Worm (Caenorhabditis elegans) whole organism, mixed stage, embryonic: Measurements from ENCODE around the gene mrpl-53.

Source experiments
- M03D4.4 ChIP-seq: sonication (generic microtip); optimal IDR thresholded peaks from 2 replicates; lab custom pipeline; 2017; ENCODE audit warnings: mild to moderate bottlenecking, missing genetic modification characterization, missing compliant biosample characterization
- bed-3 ChIP-seq: fragments of 200-800 bp; sonication (Bioruptor generic); optimal IDR thresholded peaks from 3 replicates; lab custom pipeline; 2018; ENCODE audit warnings: mild to moderate bottlenecking, missing genetic modification characterization, moderate library complexity, missing compliant biosample characterization
- blmp-1 ChIP-seq: fragments of 150-350 bp; optimal IDR thresholded peaks from 2 replicates; lab custom pipeline; 2014; ENCODE audit warnings: missing biosample characterization, missing genetic modification characterization
- ceh-39 ChIP-seq: fragments of 150-350 bp; optimal IDR thresholded peaks from 2 replicates; lab custom pipeline; 2014; ENCODE audit warnings: missing biosample characterization, missing genetic modification characterization
- ceh-43 ChIP-seq: fragments of 200-800 bp; sonication (Bioruptor generic); optimal IDR thresholded peaks from 2 replicates; lab custom pipeline; 2018; ENCODE audit warnings: mild to moderate bottlenecking, missing genetic modification characterization, moderate library complexity, missing compliant biosample characterization
- ceh-83 ChIP-seq: fragments of 200-800 bp; sonication (Bioruptor generic); optimal IDR thresholded peaks from 2 replicates; lab custom pipeline; 2018; ENCODE audit warnings: mild to moderate bottlenecking, missing genetic modification characterization, missing compliant biosample characterization
- ces-1 ChIP-seq: fragments of 150-350 bp; optimal IDR thresholded peaks from 2 replicates; lab custom pipeline; 2014; ENCODE audit warnings: missing biosample characterization, missing genetic modification reagents, missing genetic modification characterization
- cnd-1 ChIP-seq: fragments of 200-800 bp; sonication (Bioruptor generic); optimal IDR thresholded peaks from 2 replicates; lab custom pipeline; 2018; ENCODE audit warnings: mild to moderate bottlenecking, missing genetic modification characterization, missing compliant biosample characterization
- drap-1 ChIP-seq: fragments of 200-800 bp; sonication (Bioruptor generic); optimal IDR thresholded peaks from 3 replicates; lab custom pipeline; 2018; ENCODE audit warnings: mild to moderate bottlenecking, missing genetic modification characterization, missing compliant biosample characterization
- elt-1 ChIP-seq: sonication (generic microtip); optimal IDR thresholded peaks from 2 replicates; lab custom pipeline; 2017; ENCODE audit warnings: missing genetic modification characterization, mild to moderate bottlenecking, missing compliant biosample characterization, antibody characterized with exemption, moderate library complexity, borderline replicate concordance; ENCODE audit not compliant: insufficient read depth
- elt-3 ChIP-seq: fragments of 150-350 bp; optimal IDR thresholded peaks from 2 replicates; lab custom pipeline; 2014; ENCODE audit warnings: missing biosample characterization, missing genetic modification characterization
- flh-1 ChIP-seq: fragments of 200-800 bp; sonication (Bioruptor generic); optimal IDR thresholded peaks from 2 replicates; lab custom pipeline; 2018; ENCODE audit warnings: mild to moderate bottlenecking, missing genetic modification characterization, moderate library complexity, missing compliant biosample characterization
- ham-2 ChIP-seq: fragments of 200-800 bp; sonication (Bioruptor generic); optimal IDR thresholded peaks from 2 replicates; lab custom pipeline; 2018; ENCODE audit warnings: mild to moderate bottlenecking, missing genetic modification characterization, missing compliant biosample characterization
- hlh-1 ChIP-seq: fragments of 150-350 bp; optimal IDR thresholded peaks from 2 replicates; lab custom pipeline; 2014; ENCODE audit warnings: missing biosample characterization, missing genetic modification reagents, missing genetic modification characterization
- lin-13 ChIP-seq: fragments of 150-350 bp; optimal IDR thresholded peaks from 2 replicates; lab custom pipeline; 2014; ENCODE audit warnings: missing biosample characterization, missing genetic modification characterization
- lin-32 ChIP-seq: fragments of 200-800 bp; sonication (Bioruptor generic); optimal IDR thresholded peaks from 2 replicates; lab custom pipeline; 2018; ENCODE audit warnings: mild to moderate bottlenecking, missing genetic modification characterization, missing compliant biosample characterization
- lsy-2 ChIP-seq: fragments of 150-350 bp; optimal IDR thresholded peaks from 2 replicates; lab custom pipeline; 2014; ENCODE audit warnings: missing biosample characterization, missing genetic modification characterization
- mab-5 ChIP-seq: fragments of 150-350 bp; optimal IDR thresholded peaks from 2 replicates; lab custom pipeline; 2014; ENCODE audit warnings: missing biosample characterization, missing genetic modification characterization
- mep-1 ChIP-seq: fragments of 150-350 bp; optimal IDR thresholded peaks from 2 replicates; lab custom pipeline; 2017; ENCODE audit warnings: missing biosample characterization, missing genetic modification reagents, missing genetic modification characterization, inconsistent platforms
- mls-2 ChIP-seq: sonication (generic microtip); optimal IDR thresholded peaks from 2 replicates; lab custom pipeline; 2016; ENCODE audit warnings: mild to moderate bottlenecking, missing genetic modification characterization, moderate library complexity, missing compliant biosample characterization
- nhr-12 ChIP-seq: fragments of 150-350 bp; optimal IDR thresholded peaks from 2 replicates; lab custom pipeline; 2014; ENCODE audit warnings: missing biosample characterization, missing genetic modification characterization
- nhr-2 ChIP-seq: fragments of 150-350 bp; optimal IDR thresholded peaks from 2 replicates; lab custom pipeline; 2014; ENCODE audit warnings: missing biosample characterization, missing genetic modification characterization
- nhr-237 ChIP-seq: fragments of 150-350 bp; optimal IDR thresholded peaks from 2 replicates; lab custom pipeline; 2014; ENCODE audit warnings: missing biosample characterization, missing genetic modification characterization
- nhr-28 ChIP-seq: fragments of 150-350 bp; optimal IDR thresholded peaks from 2 replicates; lab custom pipeline; 2014; ENCODE audit warnings: missing biosample characterization, missing genetic modification characterization
- nhr-76 ChIP-seq: sonication (generic microtip); optimal IDR thresholded peaks from 2 replicates; lab custom pipeline; 2017; ENCODE audit warnings: missing biosample characterization, missing genetic modification characterization
- pha-4 ChIP-seq: fragments of 150-350 bp; optimal IDR thresholded peaks from 2 replicates; lab custom pipeline; 2018; ENCODE audit warnings: missing biosample characterization, missing genetic modification reagents, missing genetic modification characterization
- sem-2 ChIP-seq: fragments of 200-800 bp; sonication (Bioruptor generic); optimal IDR thresholded peaks from 2 replicates; lab custom pipeline; 2018; ENCODE audit warnings: mild to moderate bottlenecking, missing genetic modification characterization, missing compliant biosample characterization
- snpc-4 ChIP-seq: fragments of 150-350 bp; optimal IDR thresholded peaks from 2 replicates; lab custom pipeline; 2014; ENCODE audit warnings: missing biosample characterization, missing genetic modification characterization
- sptf-1 ChIP-seq: sonication (generic microtip); optimal IDR thresholded peaks from 2 replicates; lab custom pipeline; 2017; ENCODE audit warnings: mild to moderate bottlenecking, missing genetic modification characterization, moderate library complexity, missing compliant biosample characterization
- tbx-8 ChIP-seq: fragments of 200-800 bp; sonication (Bioruptor generic); optimal IDR thresholded peaks from 2 replicates; lab custom pipeline; 2018; ENCODE audit warnings: mild to moderate bottlenecking, missing genetic modification characterization, moderate library complexity, missing compliant biosample characterization
- unc-120 ChIP-seq: sonication (generic microtip); optimal IDR thresholded peaks from 2 replicates; lab custom pipeline; 2017; ENCODE audit warnings: missing genetic modification characterization, missing compliant biosample characterization; ENCODE audit not compliant: poor library complexity, severe bottlenecking
- unc-39 ChIP-seq: fragments of 150-350 bp; optimal IDR thresholded peaks from 2 replicates; lab custom pipeline; 2014; ENCODE audit warnings: missing biosample characterization, missing genetic modification characterization
- unc-62 ChIP-seq: fragments of 150-350 bp; optimal IDR thresholded peaks from 2 replicates; lab custom pipeline; 2014; ENCODE audit warnings: missing biosample characterization, missing genetic modification reagents, missing genetic modification characterization
- zip-8 ChIP-seq: fragments of 150-350 bp; optimal IDR thresholded peaks from 2 replicates; lab custom pipeline; 2014; ENCODE audit warnings: missing biosample characterization, missing genetic modification characterization
- ztf-11 ChIP-seq: fragments of 150-350 bp; optimal IDR thresholded peaks from 2 replicates; lab custom pipeline; 2014; ENCODE audit warnings: missing biosample characterization, missing genetic modification characterization

Gene mrpl-53

DNA sequence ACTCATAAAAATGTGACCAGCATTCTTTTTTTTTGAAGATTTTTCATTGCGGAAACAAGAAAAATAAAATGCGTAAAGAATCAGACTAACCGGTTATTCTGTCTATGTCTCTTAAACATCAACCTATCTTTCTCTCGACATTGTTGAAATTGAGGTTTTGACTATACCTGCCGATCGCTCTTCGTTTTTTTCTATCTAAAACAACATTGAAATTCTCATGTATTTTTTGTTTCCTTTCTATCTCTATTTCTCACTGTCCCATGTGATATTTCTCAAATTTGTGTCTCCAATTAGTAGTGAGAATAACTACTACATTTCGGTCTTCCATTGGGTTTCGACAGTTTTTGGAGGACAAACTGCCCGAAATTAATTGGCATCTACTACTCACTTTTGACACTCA is 36.5 kb upstream of the mrpl-53 start:
- no peak for TF ChIP-seq blmp-1 (tag; lab: Kevin White, UChicago)
- TF ChIP-seq sptf-1 (tag; lab: Kevin White, UChicago): no peak
- TF ChIP-seq ceh-43 (GFP tag; lab: Kevin White, UChicago): no peak
- no peak for TF ChIP-seq nhr-76
- TF ChIP-seq snpc-4 (tag; lab: Kevin White, UChicago): no peak
- no peak for TF ChIP-seq unc-120
- TF ChIP-seq ces-1 (GFP tag; lab: Kevin White, UChicago): no peak
- no peak for TF ChIP-seq elt-1 (tag; lab: Kevin White, UChicago)
- TF ChIP-seq pha-4: no peak
- no peak for TF ChIP-seq mab-5 (tag; lab: Kevin White, UChicago)

ce11 chrII:9566045-9566444 is 31.4 kb upstream of the mrpl-53 start:
- TF ChIP-seq mab-5 (tag; lab: Kevin White, UChicago) (no peak), cnd-1 (peak; percentile 93), ceh-83 (GFP tag; lab: Kevin White, UChicago) (peak; percentile 91), drap-1 (peak; percentile 92), sptf-1 (tag; lab: Kevin White, UChicago) (peak; percentile 95), lin-13 (no peak), nhr-12 (tag; lab: Kevin White, UChicago) (no peak), mep-1 (tag; lab: Kevin White, UChicago) (peak; percentile 6), ceh-43 (GFP tag; lab: Kevin White, UChicago) (peak; percentile 90), ham-2 (GFP tag; lab: Kevin White, UChicago) (peak; percentile 75), unc-120 (peak; percentile 84), ceh-39 (no peak), nhr-237 (tag; lab: Kevin White, UChicago) (no peak), nhr-76 (no peak), zip-8 (tag; lab: Kevin White, UChicago) (no peak), tbx-8 (peak; percentile 85), blmp-1 (tag; lab: Kevin White, UChicago) (no peak), unc-62 (peak; percentile 17), sem-2 (GFP tag; lab: Kevin White, UChicago) (peak; percentile 90), M03D4.4 (peak; percentile 94), bed-3 (peak; percentile 85), flh-1 (GFP tag; lab: Kevin White, UChicago) (peak; percentile 79), lsy-2 (tag; lab: Kevin White, UChicago) (no peak), nhr-2 (no peak), pha-4 (no peak), hlh-1 (peak; percentile 23), elt-3 (tag; lab: Kevin White, UChicago) (no peak), snpc-4 (tag; lab: Kevin White, UChicago) (no peak), unc-39 (tag; lab: Kevin White, UChicago) (peak; percentile 57), ces-1 (GFP tag; lab: Kevin White, UChicago) (peak; percentile 21), mls-2 (peak; percentile 95), lin-32 (GFP tag; lab: Kevin White, UChicago) (peak; percentile 86), nhr-28 (tag; lab: Kevin White, UChicago) (no peak), elt-1 (tag; lab: Kevin White, UChicago) (no peak), ztf-11 (tag; lab: Kevin White, UChicago) (peak; percentile 22)

DNA sequence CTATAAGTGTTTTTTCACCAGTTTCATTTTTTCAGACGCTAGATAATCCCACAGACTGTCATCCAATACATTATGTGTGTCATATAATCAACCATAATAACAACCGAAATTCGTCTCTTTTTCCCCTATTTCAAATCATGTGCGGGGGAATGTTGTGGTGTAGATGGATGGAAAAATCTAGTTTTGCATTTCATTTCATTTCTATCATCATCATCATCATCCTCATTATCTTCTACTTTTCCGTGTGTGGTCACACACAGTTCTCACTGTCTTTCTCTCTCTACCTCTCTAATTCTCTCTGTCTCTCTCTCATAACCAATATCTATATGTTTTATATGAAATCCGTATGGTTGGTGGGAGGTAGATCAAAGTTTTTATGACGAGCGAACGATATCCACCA is 24.0 kb upstream of the mrpl-53 start:
- TF ChIP-seq ham-2 (GFP tag; lab: Kevin White, UChicago) (no peak), blmp-1 (tag; lab: Kevin White, UChicago) (peak; percentile 22)

DNA sequence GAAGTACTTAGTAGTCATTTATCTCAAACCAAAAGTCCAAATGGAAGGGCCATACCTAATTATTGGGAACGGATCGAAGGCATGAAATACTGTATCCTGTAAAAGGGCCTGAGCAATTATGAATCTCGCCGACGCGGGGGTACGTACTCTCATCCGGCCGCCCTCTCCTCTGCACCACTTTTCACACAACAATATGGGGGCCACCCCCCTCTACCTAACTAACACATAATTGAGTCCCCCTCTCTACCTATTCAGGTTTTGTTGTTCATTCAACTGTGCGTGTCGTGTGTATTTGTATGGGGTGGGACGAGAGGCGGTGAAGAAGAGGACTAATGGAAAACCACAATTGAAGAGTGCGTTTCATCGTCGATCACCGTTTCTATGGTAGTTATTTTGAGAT is 23.0 kb upstream of the mrpl-53 start:
- TF ChIP-seq ham-2 (GFP tag; lab: Kevin White, UChicago) (peak; percentile 12), blmp-1 (tag; lab: Kevin White, UChicago) (no peak), unc-62 (no peak), bed-3 (no peak), ceh-43 (GFP tag; lab: Kevin White, UChicago) (peak; percentile 77), zip-8 (tag; lab: Kevin White, UChicago) (no peak), mep-1 (tag; lab: Kevin White, UChicago) (no peak), sptf-1 (tag; lab: Kevin White, UChicago) (peak; percentile 69), drap-1 (peak; percentile 13), snpc-4 (tag; lab: Kevin White, UChicago) (no peak), mls-2 (peak; percentile 59)
